Fruit fly (Drosophila melanogaster): ENCODE results near the gene CG15357.

The CG15357 gene

DNA sequence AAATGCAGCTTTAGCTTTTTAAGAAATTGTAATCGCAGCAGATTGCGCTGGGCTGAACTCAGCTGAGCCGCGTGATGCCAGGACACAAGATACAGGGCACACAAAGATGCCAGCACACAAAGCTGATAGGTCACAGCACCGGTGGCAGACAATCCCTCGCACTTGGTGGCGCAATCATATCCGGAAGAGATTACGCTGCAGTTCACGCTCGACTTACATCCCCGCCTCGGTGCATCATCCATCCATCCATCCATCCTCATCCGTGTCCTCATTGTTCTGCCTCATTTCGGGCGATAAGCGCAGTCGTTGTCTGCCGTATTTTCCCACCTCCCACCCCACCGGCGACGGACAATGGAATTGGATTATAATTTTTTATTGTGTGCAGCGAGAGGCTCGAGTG is 2.5 kb upstream of the CG15357 start:
- TF ChIP-seq oc (tag; optimal IDR thresholded peaks at IDR 0.05) (peak; percentile 14), Sox100B (GFP tag; optimal IDR thresholded peaks at IDR 0.05) (no peak), crol (GFP tag; IDR thresholded peaks at IDR 0.05) (0 out of 2 replicates have a peak, but pooled peaks have one; percentile 38), CG15479 (GFP tag; optimal IDR thresholded peaks at IDR 0.05) (peak; percentile 66)

DNA sequence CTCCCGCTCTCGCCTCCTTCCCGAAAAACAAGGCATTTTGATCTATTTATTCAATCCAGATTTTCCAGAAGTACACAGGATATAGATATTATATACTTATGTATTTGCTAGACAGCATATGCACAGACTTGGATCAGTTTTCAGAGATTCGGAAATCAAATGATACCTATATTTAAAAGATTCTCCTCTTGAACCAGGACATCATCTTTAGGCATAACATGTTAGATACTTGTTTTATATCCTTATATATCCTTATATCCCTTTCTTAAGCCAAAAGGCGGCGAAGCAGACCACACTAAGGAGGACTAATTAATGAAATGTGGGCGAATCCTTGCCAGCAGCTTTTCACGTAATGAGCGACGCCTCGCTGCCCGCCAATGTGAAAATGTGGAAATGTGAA is 1.1 kb upstream of the CG15357 start, which contains the start of gene CG33673:
CG33673 (minus strand) TSS at position 101 of the 400 bp plus-strand sequence.
- TF ChIP-seq Chrac-16 (GFP tag; optimal IDR thresholded peaks at IDR 0.05) = no peak
- TF ChIP-seq CG1832 (GFP tag; optimal IDR thresholded peaks at IDR 0.05) = no peak
- no peak for TF ChIP-seq MBD-R2 (GFP tag; IDR thresholded peaks at IDR 0.05)
- no peak for TF ChIP-seq ham (GFP tag; IDR thresholded peaks at IDR 0.05)
- TF ChIP-seq Lim3 (GFP tag; IDR thresholded peaks at IDR 0.05) = no peak
- TF ChIP-seq CG31365 (tag; optimal IDR thresholded peaks at IDR 0.05) = no peak

DNA sequence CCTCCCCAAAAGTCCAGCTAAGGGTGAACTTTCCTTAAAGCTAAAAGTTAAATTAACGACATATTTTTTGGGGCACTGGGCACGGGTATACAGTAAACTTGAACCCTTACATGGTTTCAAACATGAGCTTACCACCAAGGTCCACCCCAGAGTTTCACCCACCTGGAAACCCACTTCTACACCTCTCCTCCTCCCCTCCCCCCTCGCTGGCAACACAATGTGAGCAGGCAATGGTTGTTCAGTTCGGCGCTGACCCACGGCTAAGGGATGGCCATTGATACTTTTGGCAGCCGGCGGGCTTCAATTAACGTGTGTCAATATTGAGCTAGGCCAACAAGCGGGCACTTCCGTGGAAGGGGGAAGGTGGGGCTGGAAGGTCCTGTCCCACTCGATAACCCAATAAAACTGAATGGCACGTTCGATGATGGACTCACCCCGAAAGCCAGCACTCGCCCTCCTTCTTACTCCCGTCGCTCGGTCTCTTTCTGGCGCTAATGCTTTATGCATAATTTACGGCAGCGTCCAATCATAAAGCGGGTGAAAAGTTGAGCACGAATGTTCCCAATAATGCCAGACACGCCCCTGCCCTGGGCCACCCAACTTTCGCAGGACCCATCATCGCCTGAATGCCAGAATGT is 917 bp downstream of the CG15357 start:
- no peak for TF ChIP-seq CG17359 (tag; optimal IDR thresholded peaks at IDR 0.05)
- no peak for TF ChIP-seq repo (GFP tag; optimal IDR thresholded peaks at IDR 0.05)
- no peak for TF ChIP-seq HmgZ (tag; optimal IDR thresholded peaks at IDR 0.05)
- TF ChIP-seq Hmr (GFP tag; optimal IDR thresholded peaks at IDR 0.05) = peak; percentile 41
- TF ChIP-seq CG14965 (GFP tag; optimal IDR thresholded peaks at IDR 0.05; ENCODE audit: borderline replicate concordance) = no peak
- TF ChIP-seq dm (GFP tag; optimal IDR thresholded peaks at IDR 0.05) = no peak
- TF ChIP-seq CG6813 (GFP tag; optimal IDR thresholded peaks at IDR 0.05) = peak; percentile 24
- TF ChIP-seq vvl (GFP tag; IDR thresholded peaks at IDR 0.05) = peak; percentile 45; the same call in 1 of the 2 replicates
- 0 out of 2 replicates have a peak, but pooled peaks have one; percentile 10 for TF ChIP-seq ranshi (GFP tag; IDR thresholded peaks at IDR 0.05)
- TF ChIP-seq crol (GFP tag; IDR thresholded peaks at IDR 0.05) = peak; percentile 72
- TF ChIP-seq CG30020 (tag; optimal IDR thresholded peaks at IDR 0.05) = no peak
- 0 out of 3 replicates have a peak, but pooled peaks have one; percentile 24 for TF ChIP-seq ci (GFP tag; IDR thresholded peaks at IDR 0.05)
- 0 out of 2 replicates have a peak, but pooled peaks have one; percentile 18 for TF ChIP-seq Nf-YA (GFP tag; IDR thresholded peaks at IDR 0.05)
- TF ChIP-seq bigmax (GFP tag; optimal IDR thresholded peaks at IDR 0.05) = no peak
- TF ChIP-seq hth (optimal IDR thresholded peaks at IDR 0.05) = no peak
- TF ChIP-seq CG6654 (GFP tag; optimal IDR thresholded peaks at IDR 0.05) = no peak
- peak; percentile 25 for TF ChIP-seq Meics (GFP tag; optimal IDR thresholded peaks at IDR 0.05)
- TF ChIP-seq Hey (tag; optimal IDR thresholded peaks at IDR 0.05) = peak; percentile 44
- TF ChIP-seq Awh (GFP tag; IDR thresholded peaks at IDR 0.05) = peak; percentile 15; the same call in 1 of the 2 replicates
- peak; percentile 94 for TF ChIP-seq Nf-YB (GFP tag; optimal IDR thresholded peaks at IDR 0.05)
- no peak for TF ChIP-seq Lpt (GFP tag; optimal IDR thresholded peaks at IDR 0.05)
- TF ChIP-seq Nf-YC (tag; optimal IDR thresholded peaks at IDR 0.05) = peak; percentile 94
- peak; percentile 89 for TF ChIP-seq Med (GFP tag)
- TF ChIP-seq Oaz (GFP tag; IDR thresholded peaks at IDR 0.05) = no peak
- TF ChIP-seq CG1832 (GFP tag; optimal IDR thresholded peaks at IDR 0.05) = peak; percentile 47
- 0 out of 3 replicates have a peak, but pooled peaks have one; percentile 21 for TF ChIP-seq zen2 (GFP tag; IDR thresholded peaks at IDR 0.05; ENCODE audit: partially characterized antibody)
- TF ChIP-seq CG4707 (GFP tag; optimal IDR thresholded peaks at IDR 0.05) = no peak
- TF ChIP-seq ara (GFP tag; IDR thresholded peaks at IDR 0.05) = no peak
- peak; percentile 27; the same call in 1 of the 2 replicates for TF ChIP-seq Rfx (GFP tag; IDR thresholded peaks at IDR 0.05)
- peak; percentile 2 for TF ChIP-seq wek (GFP tag; optimal IDR thresholded peaks at IDR 0.05)
- no peak for TF ChIP-seq hkb (optimal IDR thresholded peaks at IDR 0.05)
- TF ChIP-seq hkb (GFP tag; IDR thresholded peaks at IDR 0.05) = peak; percentile 60
- peak; percentile 44 for TF ChIP-seq CG10543 (GFP tag; optimal IDR thresholded peaks at IDR 0.05)
- no peak for TF ChIP-seq row (GFP tag; IDR thresholded peaks at IDR 0.05)
- peak; percentile 75; the same call in 1 of the 2 replicates for TF ChIP-seq seq (GFP tag; IDR thresholded peaks at IDR 0.05)
- no peak for TF ChIP-seq Fer2 (tag; optimal IDR thresholded peaks at IDR 0.05)
- no peak for TF ChIP-seq D19A (tag; optimal IDR thresholded peaks at IDR 0.05)
- TF ChIP-seq caup (GFP tag; optimal IDR thresholded peaks at IDR 0.05; ENCODE audit: severe bottlenecking) = peak; percentile 20
